Worm (Caenorhabditis elegans) whole organism, L4 larva: Measurements from ENCODE around the gene rer-1.

ENCODE experiments used
- F26F4.8 ChIP-seq: fragments of 200-800 bp; sonication (Bioruptor generic); conservative IDR thresholded peaks from 2 replicates; pipeline ENCODE4 v1.3.6; 2022; ENCODE audit warnings: missing genetic modification characterization, missing compliant biosample characterization
- F37D6.2 ChIP-seq: sonication (generic microtip); optimal IDR thresholded peaks from 2 replicates; lab custom pipeline; 2016; ENCODE audit warnings: mild to moderate bottlenecking, missing genetic modification characterization, missing compliant biosample characterization
- F49E8.2 ChIP-seq: sonication (generic microtip); optimal IDR thresholded peaks from 2 replicates; lab custom pipeline; 2016; ENCODE audit warnings: missing compliant biosample characterization, mild to moderate bottlenecking, missing genetic modification characterization, borderline replicate concordance
- R02D3.7 ChIP-seq: fragments of 150-350 bp; sonication (generic microtip); optimal IDR thresholded peaks from 3 replicates; lab custom pipeline; 2014; ENCODE audit warnings: missing biosample characterization, missing genetic modification characterization
- T26A8.4 ChIP-seq: fragments of 200-800 bp; sonication (Bioruptor generic); IDR thresholded peaks from 2 replicates; pipeline ENCODE4 v1.3.6; 2022; ENCODE audit warnings: missing genetic modification characterization, missing compliant biosample characterization
- Y105C5A.15 ChIP-seq: fragments of 200-800 bp; sonication (Bioruptor generic); IDR thresholded peaks from 2 replicates; pipeline ENCODE4 v1.3.6; 2022; ENCODE audit warnings: missing genetic modification characterization, missing compliant biosample characterization
- Y48G9A.11 ChIP-seq: fragments of 200-800 bp; sonication (Bioruptor generic); IDR thresholded peaks from 2 replicates; pipeline ENCODE4 v1.3.6; 2022; ENCODE audit warnings: missing genetic modification reagents, missing genetic modification characterization, missing compliant biosample characterization
- Y5F2A.4 ChIP-seq: fragments of 200-800 bp; sonication (Bioruptor generic); optimal IDR thresholded peaks from 2 replicates; lab custom pipeline; 2018; ENCODE audit warnings: mild to moderate bottlenecking, missing genetic modification characterization, missing compliant biosample characterization
- Y75B8A.6 ChIP-seq: fragments of 200-800 bp; sonication (Bioruptor generic); IDR thresholded peaks from 2 replicates; pipeline ENCODE4 v1.3.6; 2022; ENCODE audit warnings: missing genetic modification reagents, missing genetic modification characterization, missing compliant biosample characterization
- ZK337.2 ChIP-seq: fragments of 200-800 bp; sonication (Bioruptor generic); IDR thresholded peaks from 2 replicates; pipeline ENCODE4 v1.3.6; 2022; ENCODE audit warnings: missing genetic modification reagents, missing genetic modification characterization, missing compliant biosample characterization
- aly-2 ChIP-seq: sonication (generic microtip); optimal IDR thresholded peaks from 2 replicates; lab custom pipeline; 2018; ENCODE audit warnings: missing biosample characterization, missing genetic modification characterization
- ama-1 ChIP-seq: fragments of 150-350 bp; optimal IDR thresholded peaks from 2 replicates; lab custom pipeline; 2014; ENCODE audit warnings: inconsistent platforms, mixed read lengths
- attf-4 ChIP-seq: sonication (generic microtip); optimal IDR thresholded peaks from 3 replicates; lab custom pipeline; 2017; ENCODE audit warnings: missing biosample characterization, missing genetic modification characterization
- ceh-20 ChIP-seq: fragments of 200-800 bp; sonication (Bioruptor generic); IDR thresholded peaks from 2 replicates; pipeline ENCODE4 v1.3.6; 2022; ENCODE audit warnings: missing genetic modification reagents, missing genetic modification characterization, missing compliant biosample characterization
- ceh-28 ChIP-seq: fragments of 150-350 bp; optimal IDR thresholded peaks from 2 replicates; lab custom pipeline; 2014; ENCODE audit warnings: missing biosample characterization, missing genetic modification reagents, missing genetic modification characterization
- ceh-62 ChIP-seq: sonication (generic microtip); optimal IDR thresholded peaks from 2 replicates; lab custom pipeline; 2017; ENCODE audit warnings: missing biosample characterization, missing genetic modification characterization
- daf-19 ChIP-seq: fragments of 200-800 bp; sonication (Bioruptor generic); conservative IDR thresholded peaks from 2 replicates; pipeline ENCODE4 v1.3.6; 2022; ENCODE audit warnings: missing genetic modification characterization, missing compliant biosample characterization
- dmd-6 ChIP-seq: fragments of 200-800 bp; sonication (Bioruptor generic); IDR thresholded peaks from 2 replicates; pipeline ENCODE4 v1.3.6; 2022; ENCODE audit warnings: missing genetic modification reagents, missing genetic modification characterization, missing compliant biosample characterization
- dmd-8 ChIP-seq: fragments of 200-800 bp; sonication (Bioruptor generic); IDR thresholded peaks from 2 replicates; pipeline ENCODE4 v1.3.6; 2022; ENCODE audit warnings: missing genetic modification characterization, missing compliant biosample characterization
- dve-1 ChIP-seq: sonication (generic microtip); optimal IDR thresholded peaks from 2 replicates; lab custom pipeline; 2017; ENCODE audit warnings: antibody characterized with exemption, mild to moderate bottlenecking, missing genetic modification characterization, missing compliant biosample characterization; ENCODE audit not compliant: insufficient read depth
- egl-27 ChIP-seq: sonication (generic microtip); optimal IDR thresholded peaks from 3 replicates; lab custom pipeline; 2017; ENCODE audit warnings: missing biosample characterization, missing genetic modification reagents, missing genetic modification characterization
- gei-8 ChIP-seq: fragments of 200-800 bp; sonication (Bioruptor generic); optimal IDR thresholded peaks from 2 replicates; lab custom pipeline; 2018; ENCODE audit warnings: mild to moderate bottlenecking, missing genetic modification characterization, missing compliant biosample characterization
- hlh-11 ChIP-seq: fragments of 200-800 bp; sonication (Bioruptor generic); optimal IDR thresholded peaks from 2 replicates; lab custom pipeline; 2018; ENCODE audit warnings: mild to moderate bottlenecking, missing genetic modification characterization, missing compliant biosample characterization
- hlh-30 ChIP-seq: sonication (generic microtip); optimal IDR thresholded peaks from 2 replicates; lab custom pipeline; 2017; ENCODE audit warnings: antibody characterized with exemption, mild to moderate bottlenecking, missing genetic modification characterization, missing compliant biosample characterization; ENCODE audit not compliant: insufficient read depth
- jun-1 ChIP-seq: fragments of 150-350 bp; optimal IDR thresholded peaks from 2 replicates; lab custom pipeline; 2014; ENCODE audit warnings: missing biosample characterization, missing genetic modification reagents, missing genetic modification characterization
- lin-1 ChIP-seq: fragments of 200-800 bp; sonication (Bioruptor generic); IDR thresholded peaks from 2 replicates; pipeline ENCODE4 v1.3.6; 2022; ENCODE audit warnings: missing genetic modification reagents, missing genetic modification characterization, missing compliant biosample characterization
- lin-38 ChIP-seq: fragments of 200-800 bp; sonication (Bioruptor generic); IDR thresholded peaks from 2 replicates; pipeline ENCODE4 v1.3.6; 2022; ENCODE audit warnings: missing genetic modification reagents, missing genetic modification characterization, missing compliant biosample characterization
- lir-3 ChIP-seq: sonication (generic microtip); optimal IDR thresholded peaks from 2 replicates; lab custom pipeline; 2016; ENCODE audit warnings: mild to moderate bottlenecking, missing genetic modification characterization, missing compliant biosample characterization
- lsy-2 ChIP-seq, 2 experiments: fragments of 150-350 bp in 1 of 2; sonication (generic microtip) in 1 of 2; optimal IDR thresholded peaks; 2 replicates each; lab custom pipeline; 2014 to 2017; ENCODE audit warnings: missing biosample characterization in 2 of 2, missing genetic modification characterization in 2 of 2
- madf-9 ChIP-seq: fragments of 200-800 bp; sonication (Bioruptor generic); conservative IDR thresholded peaks from 2 replicates; pipeline ENCODE4 v1.3.6; 2022; ENCODE audit warnings: missing genetic modification reagents, missing genetic modification characterization, missing compliant biosample characterization
- mes-2 ChIP-seq: sonication (generic microtip); optimal IDR thresholded peaks from 2 replicates; lab custom pipeline; 2016; ENCODE audit warnings: missing genotype, mild to moderate bottlenecking, missing genetic modification characterization, missing compliant biosample characterization; ENCODE audit not compliant: poor library complexity, severe bottlenecking
- nhr-10 ChIP-seq: fragments of 150-350 bp; optimal IDR thresholded peaks from 2 replicates; lab custom pipeline; 2014; ENCODE audit warnings: missing biosample characterization, missing genetic modification characterization
- nhr-11 ChIP-seq: fragments of 150-350 bp; optimal IDR thresholded peaks from 2 replicates; lab custom pipeline; 2014; ENCODE audit warnings: missing biosample characterization, missing genetic modification characterization
- nhr-111 ChIP-seq: fragments of 200-800 bp; sonication (Bioruptor generic); optimal IDR thresholded peaks from 2 replicates; lab custom pipeline; 2018; ENCODE audit warnings: mild to moderate bottlenecking, missing genetic modification characterization, missing compliant biosample characterization
- nhr-237 ChIP-seq: sonication (generic microtip); optimal IDR thresholded peaks from 2 replicates; lab custom pipeline; 2017; ENCODE audit warnings: missing biosample characterization, missing genetic modification characterization
- nhr-25 ChIP-seq: sonication (generic microtip); optimal IDR thresholded peaks from 2 replicates; lab custom pipeline; 2017; ENCODE audit warnings: missing genetic modification characterization, mild to moderate bottlenecking, missing compliant biosample characterization, antibody characterized with exemption, moderate library complexity, borderline replicate concordance; ENCODE audit not compliant: insufficient read depth
- nhr-28 ChIP-seq: fragments of 150-350 bp; optimal IDR thresholded peaks from 2 replicates; lab custom pipeline; 2014; ENCODE audit warnings: missing biosample characterization, missing genetic modification characterization
- nhr-41 ChIP-seq: fragments of 200-800 bp; sonication (Bioruptor generic); IDR thresholded peaks from 2 replicates; pipeline ENCODE4 v1.3.6; 2022; ENCODE audit warnings: missing genetic modification reagents, missing genetic modification characterization, missing compliant biosample characterization
- nhr-42 ChIP-seq: fragments of 200-800 bp; sonication (Bioruptor generic); IDR thresholded peaks from 2 replicates; pipeline ENCODE4 v1.3.6; 2022; ENCODE audit warnings: missing genetic modification characterization, missing compliant biosample characterization
- nhr-48 ChIP-seq: sonication (generic microtip); optimal IDR thresholded peaks from 2 replicates; lab custom pipeline; 2016; ENCODE audit warnings: mild to moderate bottlenecking, missing genetic modification characterization, missing compliant biosample characterization
- nhr-77 ChIP-seq: fragments of 150-350 bp; optimal IDR thresholded peaks from 2 replicates; lab custom pipeline; 2014; ENCODE audit warnings: missing biosample characterization, missing genetic modification characterization
- sdz-12 ChIP-seq: fragments of 200-800 bp; sonication (Bioruptor generic); optimal IDR thresholded peaks from 2 replicates; lab custom pipeline; 2018; ENCODE audit warnings: mild to moderate bottlenecking, missing genetic modification characterization, missing compliant biosample characterization
- skn-1 ChIP-seq: fragments of 150-350 bp; optimal IDR thresholded peaks from 2 replicates; lab custom pipeline; 2014; ENCODE audit warnings: missing biosample characterization, missing genetic modification characterization
- snpc-1.2 ChIP-seq: fragments of 200-800 bp; sonication (Bioruptor generic); IDR thresholded peaks from 2 replicates; pipeline ENCODE4 v1.3.6; 2022; ENCODE audit warnings: missing genetic modification reagents, missing genetic modification characterization, missing compliant biosample characterization
- tra-1 ChIP-seq: fragments of 200-800 bp; sonication (Bioruptor generic); IDR thresholded peaks from 2 replicates; pipeline ENCODE4 v1.3.6; 2022; ENCODE audit warnings: missing genetic modification reagents, missing genetic modification characterization, missing compliant biosample characterization
- unc-130 ChIP-seq: sonication (generic microtip); optimal IDR thresholded peaks from 2 replicates; lab custom pipeline; 2016; ENCODE audit warnings: missing genetic modification reagents, missing genetic modification characterization, missing compliant biosample characterization
- zip-11 ChIP-seq: fragments of 200-800 bp; sonication (Bioruptor generic); IDR thresholded peaks from 2 replicates; pipeline ENCODE4 v1.3.6; 2022; ENCODE audit warnings: missing genetic modification characterization, missing compliant biosample characterization
- ztf-11 ChIP-seq: fragments of 150-350 bp; optimal IDR thresholded peaks from 2 replicates; lab custom pipeline; 2014; ENCODE audit warnings: missing biosample characterization, missing genetic modification characterization

The rer-1 gene

DNA sequence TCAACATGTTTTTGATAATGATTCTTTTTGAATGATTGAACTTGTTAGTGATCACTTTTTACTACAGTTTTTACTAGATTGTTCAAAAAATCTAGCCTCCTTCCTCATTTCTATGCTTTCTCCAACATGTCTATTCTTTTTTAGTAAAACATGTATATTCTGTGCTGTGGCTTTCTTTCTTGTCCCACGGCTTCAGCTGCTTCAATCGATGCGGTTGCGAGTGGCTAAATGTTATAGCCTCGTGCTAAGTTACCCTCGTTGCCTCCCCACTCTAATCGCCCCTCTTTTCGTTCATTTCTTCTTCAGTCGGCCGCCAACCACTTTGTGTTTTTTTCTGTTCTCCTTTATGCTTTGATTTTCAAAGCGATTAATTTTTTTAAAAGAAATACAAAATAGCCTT lies 25.3 kb upstream of the rer-1 start (continued):
- TF ChIP-seq F49E8.2 (no peak), nhr-77 (tag; lab: Kevin White, UChicago) (no peak), egl-27 (tag; lab: Kevin White, UChicago) (no peak), mes-2 (tag; lab: Kevin White, UChicago) (peak; percentile 47)
- TF ChIP-seq, all 104 proteins: peak for 16

DNA sequence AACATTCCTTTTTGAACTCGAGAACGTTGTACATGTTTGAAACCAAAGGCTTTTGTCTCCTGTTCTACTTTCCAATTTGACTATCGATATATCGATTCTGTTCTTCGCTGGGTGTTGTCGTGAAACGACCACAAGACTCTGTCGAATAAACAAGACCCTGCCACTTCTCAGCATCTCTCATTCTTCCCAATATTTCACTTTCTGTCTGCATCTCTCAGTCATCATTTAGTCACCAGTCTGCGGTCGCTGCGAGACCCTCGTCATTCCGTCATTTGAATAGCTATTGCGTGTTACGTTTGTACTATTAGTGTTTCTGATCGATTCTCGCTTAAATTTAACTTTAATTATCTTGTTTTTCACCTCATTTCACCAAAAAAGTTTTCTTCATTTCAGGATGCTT lies 23.8 kb upstream of the rer-1 start:
- peak; percentile 89 for TF ChIP-seq nhr-28 (tag; lab: Kevin White, UChicago)
- no peak for TF ChIP-seq R02D3.7
- TF ChIP-seq aly-2: no peak
- peak; percentile 100 for TF ChIP-seq hlh-30 (tag; lab: Kevin White, UChicago)
- peak; percentile 70 for TF ChIP-seq nhr-48
- peak; percentile 90 for TF ChIP-seq ama-1 (lab: Kevin White, UChicago)
- TF ChIP-seq dmd-6 (GFP tag; lab: Robert Waterston, UW): peak; percentile 91
- TF ChIP-seq lin-38 (GFP tag; lab: Robert Waterston, UW): peak; percentile 60; the same call in 1 of the 2 replicates
- TF ChIP-seq sdz-12 (GFP tag; lab: Kevin White, UChicago): no peak
- TF ChIP-seq gei-8 (GFP tag; lab: Kevin White, UChicago): no peak
- no peak for TF ChIP-seq nhr-111 (GFP tag; lab: Kevin White, UChicago)
- peak; percentile 75 for TF ChIP-seq skn-1
- peak; percentile 90 for TF ChIP-seq jun-1
- peak; percentile 83 for TF ChIP-seq nhr-25 (tag; lab: Kevin White, UChicago)
- TF ChIP-seq ZK337.2 (GFP tag; lab: Robert Waterston, UW): no peak
- TF ChIP-seq ceh-28 (tag; lab: Kevin White, UChicago): peak; percentile 86
- TF ChIP-seq nhr-42 (GFP tag; lab: Robert Waterston, UW): peak; percentile 80; the same call in 1 of the 2 replicates
- no peak for TF ChIP-seq dmd-8
- TF ChIP-seq F37D6.2 (tag; lab: Kevin White, UChicago): peak; percentile 58
- TF ChIP-seq Y48G9A.11 (GFP tag; lab: Robert Waterston, UW): no peak
- peak; percentile 97 for TF ChIP-seq nhr-11
- TF ChIP-seq dve-1 (tag; lab: Kevin White, UChicago): peak; percentile 97
- no peak for TF ChIP-seq lir-3 (tag; lab: Kevin White, UChicago)
- no peak for TF ChIP-seq Y75B8A.6 (GFP tag; lab: Robert Waterston, UW)
- TF ChIP-seq nhr-10 (tag; lab: Kevin White, UChicago): no peak
- peak; percentile 88 for TF ChIP-seq mes-2 (tag; lab: Kevin White, UChicago)
- peak; percentile 91 for TF ChIP-seq T26A8.4
- TF ChIP-seq F26F4.8 (GFP tag; lab: Robert Waterston, UW): no peak
- TF ChIP-seq madf-9: peak; percentile 50; the same call in 1 of the 2 replicates
- peak; percentile 94 for TF ChIP-seq hlh-11 (tag; lab: Kevin White, UChicago)
- TF ChIP-seq daf-19 (GFP tag; lab: Robert Waterston, UW): peak; percentile 79
- TF ChIP-seq nhr-237 (tag; lab: Kevin White, UChicago): no peak
- TF ChIP-seq ceh-62: no peak
- TF ChIP-seq attf-4: no peak
- TF ChIP-seq zip-11 (GFP tag; lab: Robert Waterston, UW): no peak
- peak; percentile 74 to 94 for TF ChIP-seq lsy-2 (tag; optimal IDR thresholded peaks at IDR 0.05; lab: Kevin White, UChicago)
- peak; percentile 83 for TF ChIP-seq ceh-20 (GFP tag; lab: Robert Waterston, UW)
- TF ChIP-seq lin-1 (GFP tag; lab: Robert Waterston, UW): 0 out of 2 replicates have a peak, but pooled peaks have one; percentile 63
- TF ChIP-seq ztf-11: no peak
- TF ChIP-seq nhr-77 (tag; lab: Kevin White, UChicago): peak; percentile 87
- peak; percentile 88 for TF ChIP-seq tra-1
- TF ChIP-seq unc-130 (GFP tag; lab: Kevin White, UChicago): no peak
- TF ChIP-seq Y105C5A.15 (GFP tag; lab: Robert Waterston, UW): no peak
- TF ChIP-seq nhr-41 (GFP tag; lab: Robert Waterston, UW): peak; percentile 35; the same call in 1 of the 2 replicates
- peak; percentile 58 for TF ChIP-seq snpc-1.2 (GFP tag; lab: Robert Waterston, UW)
- TF ChIP-seq egl-27 (tag; lab: Kevin White, UChicago): no peak
- no peak for TF ChIP-seq F49E8.2
- TF ChIP-seq Y5F2A.4: no peak
